Worm (Caenorhabditis elegans) whole organism, L2 larva: ENCODE measurements around the gene C56C10.6.

Experiments
- alr-1 ChIP-seq: fragments of 150-350 bp; optimal IDR thresholded peaks from 2 replicates; lab custom pipeline; 2014; ENCODE audit warnings: missing biosample characterization, missing genetic modification characterization
- lsy-2 ChIP-seq, 2 experiments: fragments of 150-350 bp in 1 of 2; sonication (generic microtip) in 1 of 2; optimal IDR thresholded peaks; 2 replicates each; lab custom pipeline; 2014 to 2017; ENCODE audit warnings: missing biosample characterization in 2 of 2, missing genetic modification characterization in 2 of 2
- nhr-23 ChIP-seq: fragments of 150-350 bp; optimal IDR thresholded peaks from 2 replicates; lab custom pipeline; 2014; ENCODE audit warnings: missing biosample characterization, missing genetic modification reagents, missing genetic modification characterization
- snpc-4 ChIP-seq: fragments of 150-350 bp; optimal IDR thresholded peaks from 2 replicates; lab custom pipeline; 2014; ENCODE audit warnings: missing biosample characterization, missing genetic modification characterization
- ztf-4 ChIP-seq: fragments of 150-350 bp; optimal IDR thresholded peaks from 2 replicates; lab custom pipeline; 2014; ENCODE audit warnings: missing biosample characterization, missing genetic modification characterization

DNA sequence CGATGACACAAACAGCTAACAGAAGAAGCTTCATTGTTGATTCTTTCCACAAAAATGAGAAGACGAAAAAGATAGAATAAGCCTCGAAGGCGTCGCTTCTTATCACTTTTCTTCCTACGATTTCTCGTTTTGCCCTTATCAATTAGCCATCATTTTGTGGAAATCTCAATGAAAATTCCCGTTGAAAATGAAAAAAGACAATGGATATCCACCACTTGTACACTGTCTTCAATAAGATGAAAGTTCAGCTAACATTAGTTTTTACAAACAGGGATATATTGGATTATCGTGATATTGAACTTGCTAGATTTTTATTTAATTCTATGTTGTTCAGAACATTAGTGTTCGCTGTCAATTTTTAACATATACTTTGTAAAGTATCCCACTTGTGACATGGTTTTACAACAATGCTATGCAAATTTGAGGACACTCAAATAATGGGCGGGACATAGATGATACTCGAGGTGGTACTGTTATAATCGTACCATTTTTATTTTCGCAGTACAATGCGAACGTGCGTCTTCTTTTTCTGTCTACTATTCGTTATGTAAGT is 14.4 kb downstream of the C56C10.6 start, which contains the start of the genes F18C5.5 and F18C5.9:
- TF ChIP-seq ztf-4 (no peak), lsy-2 (tag; optimal IDR thresholded peaks at IDR 0.05; lab: Kevin White, UChicago) (no peak), nhr-23 (no peak), alr-1 (tag; lab: Kevin White, UChicago) (no peak), snpc-4 (tag; lab: Kevin White, UChicago) (no peak)
